Worm (Caenorhabditis elegans) whole organism, early embryonic: ENCODE measurements around the gene folt-3.

Experiments
- aly-1 ChIP-seq: sonication (generic microtip); optimal IDR thresholded peaks from 2 replicates; lab custom pipeline; 2016; ENCODE audit warnings: missing genetic modification characterization, missing compliant biosample characterization
- ama-1 ChIP-seq: fragments of 150-350 bp; optimal IDR thresholded peaks from 2 replicates; lab custom pipeline; 2014
- ceh-13 ChIP-seq: fragments of 200-800 bp; sonication (Bioruptor generic); optimal IDR thresholded peaks from 2 replicates; lab custom pipeline; 2018; ENCODE audit warnings: mild to moderate bottlenecking, missing genetic modification characterization, missing compliant biosample characterization
- pes-1 ChIP-seq: fragments of 200-800 bp; sonication (Bioruptor generic); IDR thresholded peaks from 2 replicates; pipeline ENCODE4 v1.3.6; 2022; ENCODE audit warnings: missing genetic modification reagents, missing genetic modification characterization, missing compliant biosample characterization
- tra-4 ChIP-seq: sonication (generic microtip); optimal IDR thresholded peaks from 2 replicates; lab custom pipeline; 2017; ENCODE audit warnings: missing genetic modification characterization, missing compliant biosample characterization

ce11 chrV:7637801-7638200 is 28.3 kb upstream of the folt-3 start, which contains the start of gene clec-45:
- TF ChIP-seq ceh-13 (GFP tag; lab: Kevin White, UChicago) (no peak), pes-1 (no peak), tra-4 (tag; lab: Kevin White, UChicago) (no peak), ama-1 (lab: Kevin White, UChicago) (no peak), aly-1 (tag; lab: Kevin White, UChicago) (no peak)
